Worm (Caenorhabditis elegans): ENCODE data around the gene ZC412.3.
A peak's percentile ranks its signal among the peaks of the same experiment; 100 is the strongest.

ZC412.3 gene

DNA sequence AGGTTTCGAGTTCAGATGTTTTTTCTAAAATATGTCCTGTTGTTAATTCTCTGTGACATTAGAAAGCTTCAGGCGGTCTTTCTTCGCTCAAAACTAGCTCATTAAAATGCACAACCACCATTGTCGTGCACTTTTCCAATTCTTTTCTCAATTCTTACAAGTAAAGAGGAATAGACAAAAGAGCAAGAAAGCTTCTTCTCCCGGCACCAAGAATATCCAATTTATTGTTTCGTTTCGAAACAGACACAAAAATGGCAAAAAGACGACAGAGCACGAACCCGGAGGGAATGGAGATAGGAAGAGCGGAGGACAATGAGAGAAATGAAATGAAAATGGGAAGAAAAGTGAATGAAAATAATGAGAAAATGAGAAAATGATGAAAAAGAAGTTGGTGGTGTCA is 18.7 kb downstream of the ZC412.3 start:
- TF ChIP-seq fos-1 (tag; optimal IDR thresholded peaks at IDR 0.05): no peak
- no peak for TF ChIP-seq mdl-1 (tag; optimal IDR thresholded peaks at IDR 0.05)
- TF ChIP-seq ceh-16 (tag; optimal IDR thresholded peaks at IDR 0.05): no peak
- no peak for TF ChIP-seq nfya-1 (tag; optimal IDR thresholded peaks at IDR 0.05; ENCODE audit: insufficient read depth)
- no peak for TF ChIP-seq mml-1 (tag; optimal IDR thresholded peaks at IDR 0.05)
- no peak for TF ChIP-seq egl-5 (tag; optimal IDR thresholded peaks at IDR 0.05)

DNA sequence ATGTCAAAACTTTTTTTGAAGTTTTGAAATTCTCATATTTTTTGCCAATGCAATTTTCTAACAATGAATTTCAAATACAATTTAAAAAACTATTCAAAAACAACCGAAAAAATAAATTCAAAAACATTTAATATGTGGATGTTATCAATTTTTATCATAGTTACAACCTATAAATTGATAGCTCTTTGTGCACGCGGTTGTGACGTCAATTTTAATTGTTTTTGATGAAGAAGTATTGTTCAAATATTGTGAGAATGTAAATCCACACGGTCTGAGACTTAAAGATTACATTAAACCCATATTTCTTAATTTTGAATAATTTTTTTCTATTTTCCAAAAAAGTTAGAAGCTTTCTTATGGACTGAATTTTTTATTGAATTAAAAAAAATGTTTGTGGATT is 19.4 kb downstream of the ZC412.3 start:
- TF ChIP-seq hmg-11 (tag; optimal IDR thresholded peaks at IDR 0.05) (no peak), nhr-43 (tag; optimal IDR thresholded peaks at IDR 0.05; ENCODE audit: poor library complexity, severe bottlenecking) (no peak), egl-5 (tag; optimal IDR thresholded peaks at IDR 0.05) (no peak), eor-1 (tag; optimal IDR thresholded peaks at IDR 0.05) (no peak), snpc-4 (tag; optimal IDR thresholded peaks at IDR 0.05) (no peak), ceh-82 (tag; optimal IDR thresholded peaks at IDR 0.05) (no peak), tbx-2 (tag; optimal IDR thresholded peaks at IDR 0.05) (no peak), nhr-237 (tag; optimal IDR thresholded peaks at IDR 0.05) (no peak), ceh-28 (tag; optimal IDR thresholded peaks at IDR 0.05) (no peak), nhr-23 (tag; optimal IDR thresholded peaks at IDR 0.05) (no peak), elt-2 (tag; optimal IDR thresholded peaks at IDR 0.05) (peak; percentile 34), lin-15B (tag; optimal IDR thresholded peaks at IDR 0.05) (no peak), pqm-1 (tag; optimal IDR thresholded peaks at IDR 0.05) (peak; percentile 7), elt-1 (tag; optimal IDR thresholded peaks at IDR 0.05) (no peak)

ce11 chrV:14851206-14851605 is 20.1 kb downstream of the ZC412.3 start:
- TF ChIP-seq ceh-82 (tag; optimal IDR thresholded peaks at IDR 0.05) (no peak), tbx-2 (tag; optimal IDR thresholded peaks at IDR 0.05) (peak; percentile 2), lin-39 (tag; optimal IDR thresholded peaks at IDR 0.05) (peak; percentile 84), ZK546.5 (tag; optimal IDR thresholded peaks at IDR 0.05) (no peak), nhr-25 (tag; optimal IDR thresholded peaks at IDR 0.05) (no peak), nfya-1 (tag; optimal IDR thresholded peaks at IDR 0.05; ENCODE audit: insufficient read depth) (peak; percentile 55), lin-15B (tag; optimal IDR thresholded peaks at IDR 0.05) (peak; percentile 16), unc-39 (tag; optimal IDR thresholded peaks at IDR 0.05) (no peak), hmg-11 (tag; optimal IDR thresholded peaks at IDR 0.05) (peak; percentile 60), ceh-16 (tag; optimal IDR thresholded peaks at IDR 0.05) (no peak)

DNA sequence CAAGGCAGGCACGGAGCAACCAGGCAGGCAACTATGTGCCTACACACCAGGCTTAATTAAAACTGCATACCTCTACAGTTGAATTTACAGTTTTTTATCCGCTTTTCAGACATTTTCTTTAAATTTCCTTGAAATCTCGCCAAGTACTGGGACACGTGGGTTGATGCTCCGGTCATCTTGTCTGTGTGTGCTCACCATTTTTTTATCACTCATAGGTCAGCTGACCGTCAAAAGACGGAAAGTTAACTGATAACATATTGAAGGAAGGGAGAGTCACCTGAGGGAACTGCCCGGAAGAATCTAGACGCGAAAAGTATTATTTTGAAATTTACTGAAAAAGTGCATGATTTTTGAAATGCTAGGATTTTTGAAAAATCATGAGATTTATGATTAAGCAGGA is 20.8 kb downstream of the ZC412.3 start:
- TF ChIP-seq ceh-82 (tag; optimal IDR thresholded peaks at IDR 0.05) (no peak), nhr-28 (tag; optimal IDR thresholded peaks at IDR 0.05) (no peak), pqm-1 (tag; optimal IDR thresholded peaks at IDR 0.05) (peak; percentile 82), pha-4 (tag; optimal IDR thresholded peaks at IDR 0.05) (peak; percentile 41), zag-1 (tag; optimal IDR thresholded peaks at IDR 0.05) (no peak), ama-1 (optimal IDR thresholded peaks at IDR 0.05) (peak; percentile 68), eor-1 (tag; optimal IDR thresholded peaks at IDR 0.05) (no peak), elt-2 (tag; optimal IDR thresholded peaks at IDR 0.05) (peak; percentile 87), ceh-28 (tag; optimal IDR thresholded peaks at IDR 0.05) (no peak)

- peak; percentile 43 for TF ChIP-seq mdl-1 (tag; optimal IDR thresholded peaks at IDR 0.05)
- TF ChIP-seq nfya-1 (tag; optimal IDR thresholded peaks at IDR 0.05; ENCODE audit: insufficient read depth): peak; percentile 59
- TF ChIP-seq tbx-2 (tag; optimal IDR thresholded peaks at IDR 0.05): peak; percentile 9
- TF ChIP-seq lsy-12 (tag; optimal IDR thresholded peaks at IDR 0.05): peak; percentile 51
- TF ChIP-seq elt-2 (tag; optimal IDR thresholded peaks at IDR 0.05): peak; percentile 78
- peak; percentile 53 for TF ChIP-seq ama-1 (optimal IDR thresholded peaks at IDR 0.05)
- TF ChIP-seq fkh-10 (GFP tag; optimal IDR thresholded peaks at IDR 0.05): no peak
- peak; percentile 5 for TF ChIP-seq lin-15B (tag; optimal IDR thresholded peaks at IDR 0.05)
- TF ChIP-seq ZK546.5 (tag; optimal IDR thresholded peaks at IDR 0.05): no peak
- TF ChIP-seq nhr-25 (tag; optimal IDR thresholded peaks at IDR 0.05): peak; percentile 70
- no peak for TF ChIP-seq nhr-67 (tag; optimal IDR thresholded peaks at IDR 0.05)
- TF ChIP-seq pqm-1 (tag; optimal IDR thresholded peaks at IDR 0.05): peak; percentile 63
- TF ChIP-seq hmg-11 (tag; optimal IDR thresholded peaks at IDR 0.05): peak; percentile 54
- TF ChIP-seq jun-1 (tag; optimal IDR thresholded peaks at IDR 0.05): peak; percentile 25
- TF ChIP-seq nhr-43 (tag; optimal IDR thresholded peaks at IDR 0.05; ENCODE audit: poor library complexity, severe bottlenecking): peak; percentile 88
- peak; percentile 54 for TF ChIP-seq lin-39 (tag; optimal IDR thresholded peaks at IDR 0.05)
- TF ChIP-seq nhr-23 (tag; optimal IDR thresholded peaks at IDR 0.05): peak; percentile 85
- TF ChIP-seq elt-3 (tag; optimal IDR thresholded peaks at IDR 0.05): peak in 2 of 3 experiments; percentile 67 to 83
- peak; percentile 70 for TF ChIP-seq snpc-4 (tag; optimal IDR thresholded peaks at IDR 0.05)
- TF ChIP-seq ceh-82 (tag; optimal IDR thresholded peaks at IDR 0.05): no peak
- peak; percentile 81 for TF ChIP-seq pha-4 (tag; optimal IDR thresholded peaks at IDR 0.05)
- TF ChIP-seq egl-27 (tag; optimal IDR thresholded peaks at IDR 0.05): no peak
Observed at ce11 chrV:14849628-14850027, 21.7 kb downstream of the ZC412.3 start.

Data from whole organism, L3 larva.